Fruit fly (Drosophila melanogaster) whole organism, larva: Measurements from ENCODE around the gene CG2004.

ENCODE experiments used
- noc ChIP-seq: fragments of 200-800 bp; sonication (Bioruptor generic); optimal IDR thresholded peaks from 3 replicates; lab custom pipeline; 2019; ENCODE audit warnings: missing biosample characterization, mild to moderate bottlenecking, missing genetic modification characterization, moderate library complexity

Gene CG2004

dm6 chrX:8669434-8669833 is 45.3 kb downstream of the CG2004 start:
- TF ChIP-seq noc (tag; lab: Kevin White, UChicago), result no peak

- no peak for TF ChIP-seq noc (tag; lab: Kevin White, UChicago)
Measured at dm6 chrX:8667709-8668108, 47.0 kb downstream of the CG2004 start.

- TF ChIP-seq noc (tag; lab: Kevin White, UChicago), result no peak
Measured at dm6 chrX:8667070-8667469, 47.7 kb downstream of the CG2004 start.

- no peak for TF ChIP-seq noc (tag; lab: Kevin White, UChicago)
Measured at dm6 chrX:8665576-8666297, 49.0 kb downstream of the CG2004 start.

dm6 chrX:8663795-8664194 is 50.9 kb downstream of the CG2004 start:
- TF ChIP-seq noc (tag; lab: Kevin White, UChicago), result no peak
